Worm (Caenorhabditis elegans) whole organism, mixed stage, embryonic: Measurements from ENCODE around the gene Y54G2A.7.

ENCODE experiments used
- M03D4.4 ChIP-seq: sonication (generic microtip); optimal IDR thresholded peaks from 2 replicates; lab custom pipeline; 2017; ENCODE audit warnings: mild to moderate bottlenecking, missing genetic modification characterization, missing compliant biosample characterization
- bed-3 ChIP-seq: fragments of 200-800 bp; sonication (Bioruptor generic); optimal IDR thresholded peaks from 3 replicates; lab custom pipeline; 2018; ENCODE audit warnings: mild to moderate bottlenecking, missing genetic modification characterization, moderate library complexity, missing compliant biosample characterization
- blmp-1 ChIP-seq: fragments of 150-350 bp; optimal IDR thresholded peaks from 2 replicates; lab custom pipeline; 2014; ENCODE audit warnings: missing biosample characterization, missing genetic modification characterization
- ceh-39 ChIP-seq: fragments of 150-350 bp; optimal IDR thresholded peaks from 2 replicates; lab custom pipeline; 2014; ENCODE audit warnings: missing biosample characterization, missing genetic modification characterization
- ceh-43 ChIP-seq: fragments of 200-800 bp; sonication (Bioruptor generic); optimal IDR thresholded peaks from 2 replicates; lab custom pipeline; 2018; ENCODE audit warnings: mild to moderate bottlenecking, missing genetic modification characterization, moderate library complexity, missing compliant biosample characterization
- ces-1 ChIP-seq: fragments of 150-350 bp; optimal IDR thresholded peaks from 2 replicates; lab custom pipeline; 2014; ENCODE audit warnings: missing biosample characterization, missing genetic modification reagents, missing genetic modification characterization
- cnd-1 ChIP-seq: fragments of 200-800 bp; sonication (Bioruptor generic); optimal IDR thresholded peaks from 2 replicates; lab custom pipeline; 2018; ENCODE audit warnings: mild to moderate bottlenecking, missing genetic modification characterization, missing compliant biosample characterization
- drap-1 ChIP-seq: fragments of 200-800 bp; sonication (Bioruptor generic); optimal IDR thresholded peaks from 3 replicates; lab custom pipeline; 2018; ENCODE audit warnings: mild to moderate bottlenecking, missing genetic modification characterization, missing compliant biosample characterization
- elt-1 ChIP-seq: sonication (generic microtip); optimal IDR thresholded peaks from 2 replicates; lab custom pipeline; 2017; ENCODE audit warnings: missing genetic modification characterization, mild to moderate bottlenecking, missing compliant biosample characterization, antibody characterized with exemption, moderate library complexity, borderline replicate concordance; ENCODE audit not compliant: insufficient read depth
- elt-3 ChIP-seq: fragments of 150-350 bp; optimal IDR thresholded peaks from 2 replicates; lab custom pipeline; 2014; ENCODE audit warnings: missing biosample characterization, missing genetic modification characterization
- flh-1 ChIP-seq: fragments of 200-800 bp; sonication (Bioruptor generic); optimal IDR thresholded peaks from 2 replicates; lab custom pipeline; 2018; ENCODE audit warnings: mild to moderate bottlenecking, missing genetic modification characterization, moderate library complexity, missing compliant biosample characterization
- ham-2 ChIP-seq: fragments of 200-800 bp; sonication (Bioruptor generic); optimal IDR thresholded peaks from 2 replicates; lab custom pipeline; 2018; ENCODE audit warnings: mild to moderate bottlenecking, missing genetic modification characterization, missing compliant biosample characterization
- hlh-1 ChIP-seq: fragments of 150-350 bp; optimal IDR thresholded peaks from 2 replicates; lab custom pipeline; 2014; ENCODE audit warnings: missing biosample characterization, missing genetic modification reagents, missing genetic modification characterization
- lin-13 ChIP-seq: fragments of 150-350 bp; optimal IDR thresholded peaks from 2 replicates; lab custom pipeline; 2014; ENCODE audit warnings: missing biosample characterization, missing genetic modification characterization
- lin-32 ChIP-seq: fragments of 200-800 bp; sonication (Bioruptor generic); optimal IDR thresholded peaks from 2 replicates; lab custom pipeline; 2018; ENCODE audit warnings: mild to moderate bottlenecking, missing genetic modification characterization, missing compliant biosample characterization
- lsy-2 ChIP-seq: fragments of 150-350 bp; optimal IDR thresholded peaks from 2 replicates; lab custom pipeline; 2014; ENCODE audit warnings: missing biosample characterization, missing genetic modification characterization
- mab-5 ChIP-seq: fragments of 150-350 bp; optimal IDR thresholded peaks from 2 replicates; lab custom pipeline; 2014; ENCODE audit warnings: missing biosample characterization, missing genetic modification characterization
- mep-1 ChIP-seq: fragments of 150-350 bp; optimal IDR thresholded peaks from 2 replicates; lab custom pipeline; 2017; ENCODE audit warnings: missing biosample characterization, missing genetic modification reagents, missing genetic modification characterization, inconsistent platforms
- mls-2 ChIP-seq: sonication (generic microtip); optimal IDR thresholded peaks from 2 replicates; lab custom pipeline; 2016; ENCODE audit warnings: mild to moderate bottlenecking, missing genetic modification characterization, moderate library complexity, missing compliant biosample characterization
- nhr-12 ChIP-seq: fragments of 150-350 bp; optimal IDR thresholded peaks from 2 replicates; lab custom pipeline; 2014; ENCODE audit warnings: missing biosample characterization, missing genetic modification characterization
- nhr-2 ChIP-seq: fragments of 150-350 bp; optimal IDR thresholded peaks from 2 replicates; lab custom pipeline; 2014; ENCODE audit warnings: missing biosample characterization, missing genetic modification characterization
- nhr-237 ChIP-seq: fragments of 150-350 bp; optimal IDR thresholded peaks from 2 replicates; lab custom pipeline; 2014; ENCODE audit warnings: missing biosample characterization, missing genetic modification characterization
- nhr-28 ChIP-seq: fragments of 150-350 bp; optimal IDR thresholded peaks from 2 replicates; lab custom pipeline; 2014; ENCODE audit warnings: missing biosample characterization, missing genetic modification characterization
- nhr-76 ChIP-seq: sonication (generic microtip); optimal IDR thresholded peaks from 2 replicates; lab custom pipeline; 2017; ENCODE audit warnings: missing biosample characterization, missing genetic modification characterization
- pha-4 ChIP-seq: fragments of 150-350 bp; optimal IDR thresholded peaks from 2 replicates; lab custom pipeline; 2018; ENCODE audit warnings: missing biosample characterization, missing genetic modification reagents, missing genetic modification characterization
- sem-2 ChIP-seq: fragments of 200-800 bp; sonication (Bioruptor generic); optimal IDR thresholded peaks from 2 replicates; lab custom pipeline; 2018; ENCODE audit warnings: mild to moderate bottlenecking, missing genetic modification characterization, missing compliant biosample characterization
- sptf-1 ChIP-seq: sonication (generic microtip); optimal IDR thresholded peaks from 2 replicates; lab custom pipeline; 2017; ENCODE audit warnings: mild to moderate bottlenecking, missing genetic modification characterization, moderate library complexity, missing compliant biosample characterization
- tbx-8 ChIP-seq: fragments of 200-800 bp; sonication (Bioruptor generic); optimal IDR thresholded peaks from 2 replicates; lab custom pipeline; 2018; ENCODE audit warnings: mild to moderate bottlenecking, missing genetic modification characterization, moderate library complexity, missing compliant biosample characterization
- unc-120 ChIP-seq: sonication (generic microtip); optimal IDR thresholded peaks from 2 replicates; lab custom pipeline; 2017; ENCODE audit warnings: missing genetic modification characterization, missing compliant biosample characterization; ENCODE audit not compliant: poor library complexity, severe bottlenecking
- unc-62 ChIP-seq: fragments of 150-350 bp; optimal IDR thresholded peaks from 2 replicates; lab custom pipeline; 2014; ENCODE audit warnings: missing biosample characterization, missing genetic modification reagents, missing genetic modification characterization
- zip-8 ChIP-seq: fragments of 150-350 bp; optimal IDR thresholded peaks from 2 replicates; lab custom pipeline; 2014; ENCODE audit warnings: missing biosample characterization, missing genetic modification characterization

Gene Y54G2A.7

DNA sequence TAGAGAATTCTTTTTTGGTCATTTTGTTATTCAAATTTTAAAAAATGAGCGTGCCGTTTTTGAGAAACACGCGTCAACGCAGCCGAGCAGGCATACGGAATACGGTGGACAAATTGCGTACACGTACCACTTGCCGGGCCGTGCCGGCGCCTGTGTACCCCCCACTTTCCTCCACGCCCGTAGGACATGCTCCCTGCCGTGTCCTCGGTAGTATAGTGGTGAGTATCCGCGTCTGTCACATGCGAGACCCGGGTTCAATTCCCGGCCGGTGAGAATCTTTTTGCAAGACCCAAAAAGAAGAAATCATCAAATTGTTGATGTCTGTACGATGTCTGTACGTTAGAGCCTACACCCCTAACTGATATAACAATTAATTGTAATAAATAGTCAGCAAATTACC is 30.3 kb upstream of the Y54G2A.7 start:
- TF ChIP-seq nhr-28 (tag; lab: Kevin White, UChicago) (no peak), drap-1 (GFP tag; lab: Kevin White, UChicago) (no peak), unc-62 (no peak), elt-1 (tag; lab: Kevin White, UChicago) (no peak), unc-120 (tag; lab: Kevin White, UChicago) (no peak)

DNA sequence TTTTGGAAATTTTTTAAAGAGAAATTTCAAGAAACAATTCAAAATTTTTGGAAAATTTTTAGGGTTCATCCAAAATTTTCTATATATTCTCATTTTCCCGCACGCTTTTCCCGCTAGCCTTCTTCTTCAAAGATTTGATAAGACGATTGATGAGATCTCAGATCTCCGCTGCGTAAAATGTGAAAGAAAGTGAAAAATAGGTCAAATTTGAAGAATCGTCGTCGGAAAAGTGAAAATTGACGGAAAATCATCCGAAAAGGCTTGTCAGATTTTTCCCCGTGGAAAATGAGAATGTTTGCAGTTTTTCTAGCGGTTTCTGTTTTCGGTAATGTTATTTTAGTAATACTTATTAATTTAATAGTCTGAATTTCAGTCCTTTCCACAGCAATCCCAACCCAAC is 29.2 kb upstream of the Y54G2A.7 start, which contains the start of gene Y54G2A.76:
TSS of gene Y54G2A.76 (plus strand) at position 203 of the 400 bp plus-strand sequence.
- TF ChIP-seq blmp-1 (tag; lab: Kevin White, UChicago) (peak; percentile 88), elt-1 (tag; lab: Kevin White, UChicago) (peak; percentile 13), nhr-237 (tag; lab: Kevin White, UChicago) (no peak), ham-2 (GFP tag; lab: Kevin White, UChicago) (peak; percentile 27), tbx-8 (GFP tag; lab: Kevin White, UChicago) (no peak), ceh-43 (no peak), mab-5 (no peak), lin-13 (no peak), zip-8 (tag; lab: Kevin White, UChicago) (no peak)

ce11 chrIV:2817038-2817437 is 21.4 kb upstream of the Y54G2A.7 start:
- TF ChIP-seq cnd-1 (tag; lab: Kevin White, UChicago) (no peak), sem-2 (GFP tag; lab: Kevin White, UChicago) (no peak), nhr-2 (tag; lab: Kevin White, UChicago) (no peak), lin-13 (no peak), unc-120 (tag; lab: Kevin White, UChicago) (no peak), flh-1 (GFP tag; lab: Kevin White, UChicago) (no peak), elt-3 (tag; lab: Kevin White, UChicago) (no peak), ces-1 (GFP tag; lab: Kevin White, UChicago) (no peak), unc-62 (no peak), hlh-1 (tag; lab: Kevin White, UChicago) (no peak)

ce11 chrIV:2819633-2820032 is 18.8 kb upstream of the Y54G2A.7 start, which contains the start of gene Y54G2A.13:
Gene Y54G2A.13, minus strand, starts transcription at chrIV:2819733.
- TF ChIP-seq lin-32 (no peak), M03D4.4 (tag; lab: Kevin White, UChicago) (no peak), ces-1 (GFP tag; lab: Kevin White, UChicago) (no peak), zip-8 (tag; lab: Kevin White, UChicago) (no peak)

ce11 chrIV:2820408-2820807 is 18.0 kb upstream of the Y54G2A.7 start, which contains the start of gene Y54G2A.37:
Gene Y54G2A.37, plus strand, starts transcription at chrIV:2820708.
- TF ChIP-seq mls-2 (tag; lab: Kevin White, UChicago) (no peak), zip-8 (tag; lab: Kevin White, UChicago) (no peak), blmp-1 (tag; lab: Kevin White, UChicago) (no peak), ceh-43 (no peak), sptf-1 (tag; lab: Kevin White, UChicago) (no peak), mep-1 (tag; lab: Kevin White, UChicago) (no peak), flh-1 (GFP tag; lab: Kevin White, UChicago) (no peak), nhr-12 (tag; lab: Kevin White, UChicago) (no peak), lin-13 (no peak), unc-120 (tag; lab: Kevin White, UChicago) (no peak), drap-1 (GFP tag; lab: Kevin White, UChicago) (no peak)

DNA sequence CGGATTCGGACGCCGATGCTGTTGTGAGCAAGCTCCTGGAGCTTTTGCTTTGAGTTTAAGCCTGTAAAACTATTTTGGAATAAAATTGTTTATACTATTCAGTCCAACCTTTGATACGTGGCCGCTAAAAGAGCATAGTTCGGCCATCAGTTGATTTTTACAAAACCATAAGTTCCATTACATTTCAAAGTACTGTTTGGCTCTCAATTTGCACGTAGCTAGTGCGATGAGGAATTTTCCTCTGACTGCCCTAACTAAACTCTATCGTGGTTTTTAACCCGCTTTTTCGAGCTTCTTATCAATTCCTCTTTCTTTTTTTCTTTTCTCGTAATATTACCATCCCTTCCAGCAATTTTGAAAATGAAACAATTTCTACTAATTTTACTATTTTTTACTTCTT is 15.0 kb upstream of the Y54G2A.7 start, which contains the start of gene clec-80:
TSS of gene clec-80 (plus strand) at position 301 of the 400 bp plus-strand sequence.
- TF ChIP-seq nhr-2 (tag; lab: Kevin White, UChicago) (no peak), sptf-1 (tag; lab: Kevin White, UChicago) (no peak), nhr-12 (tag; lab: Kevin White, UChicago) (no peak), bed-3 (GFP tag; lab: Kevin White, UChicago) (no peak), lsy-2 (tag; lab: Kevin White, UChicago) (no peak), drap-1 (GFP tag; lab: Kevin White, UChicago) (no peak), tbx-8 (GFP tag; lab: Kevin White, UChicago) (no peak), pha-4 (tag; lab: Kevin White, UChicago) (no peak), elt-1 (tag; lab: Kevin White, UChicago) (no peak), mab-5 (no peak), nhr-76 (tag; lab: Kevin White, UChicago) (no peak), cnd-1 (tag; lab: Kevin White, UChicago) (no peak), ham-2 (GFP tag; lab: Kevin White, UChicago) (no peak), ceh-39 (tag; lab: Kevin White, UChicago) (no peak)
